Worm (Caenorhabditis elegans) whole organism, late embryonic: ENCODE measurements around the gene acbp-4.

Experiments
- ama-1 ChIP-seq: fragments of 150-350 bp; optimal IDR thresholded peaks from 2 replicates; lab custom pipeline; 2014
- ceh-19 ChIP-seq: fragments of 200-800 bp; sonication (Bioruptor generic); optimal IDR thresholded peaks from 2 replicates; lab custom pipeline; 2018; ENCODE audit warnings: mild to moderate bottlenecking, missing genetic modification characterization, missing compliant biosample characterization
- ceh-31 ChIP-seq: sonication (generic microtip); optimal IDR thresholded peaks from 2 replicates; lab custom pipeline; 2016; ENCODE audit warnings: missing genetic modification characterization, missing compliant biosample characterization
- che-1 ChIP-seq: sonication (generic microtip); optimal IDR thresholded peaks from 2 replicates; lab custom pipeline; 2016; ENCODE audit warnings: mild to moderate bottlenecking, missing genetic modification characterization, missing compliant biosample characterization
- fkh-10 ChIP-seq: fragments of 150-350 bp; optimal IDR thresholded peaks from 2 replicates; lab custom pipeline; 2014; ENCODE audit warnings: missing biosample characterization, missing genetic modification reagents, missing genetic modification characterization
- hlh-30 ChIP-seq: sonication (generic microtip); optimal IDR thresholded peaks from 2 replicates; lab custom pipeline; 2017; ENCODE audit warnings: antibody characterized with exemption, missing genetic modification characterization, missing compliant biosample characterization; ENCODE audit not compliant: insufficient read depth
- npax-4 ChIP-seq: sonication (generic microtip); optimal IDR thresholded peaks from 2 replicates; lab custom pipeline; 2016; ENCODE audit warnings: missing genetic modification characterization, missing compliant biosample characterization
- sox-4 ChIP-seq: sonication (generic microtip); optimal IDR thresholded peaks from 2 replicates; lab custom pipeline; 2017; ENCODE audit warnings: mild to moderate bottlenecking, missing genetic modification characterization, inconsistent platforms, missing compliant biosample characterization
- zip-5 ChIP-seq: sonication (generic microtip); optimal IDR thresholded peaks from 2 replicates; lab custom pipeline; 2016; ENCODE audit warnings: missing genetic modification characterization, missing compliant biosample characterization
- ztf-16 ChIP-seq: sonication (generic microtip); optimal IDR thresholded peaks from 2 replicates; lab custom pipeline; 2017; ENCODE audit warnings: missing genetic modification characterization, missing compliant biosample characterization

ce11 chrIII:7358627-7359026 is 49.7 kb upstream of the acbp-4 start:
- no peak for TF ChIP-seq ama-1 (lab: Kevin White, UChicago)
- no peak for TF ChIP-seq npax-4 (tag; lab: Kevin White, UChicago)
- TF ChIP-seq ztf-16, result no peak
- TF ChIP-seq ceh-31 (tag; lab: Kevin White, UChicago), result no peak
- no peak for TF ChIP-seq hlh-30 (tag; lab: Kevin White, UChicago)
- TF ChIP-seq ceh-19, result no peak
- no peak for TF ChIP-seq fkh-10
- TF ChIP-seq zip-5, result no peak
- TF ChIP-seq sox-4 (tag; lab: Kevin White, UChicago), result no peak
- no peak for TF ChIP-seq che-1 (tag; lab: Kevin White, UChicago)
